Fruit fly (Drosophila melanogaster) whole organism, embryonic: ENCODE measurements around the gene bwa.

Experiments used
- Adf1 ChIP-seq: fragments of 200-800 bp; sonication (Bioruptor generic); IDR thresholded peaks from 2 replicates; pipeline ENCODE4 v1.3.6; 2022; ENCODE audit warnings: missing biosample characterization, missing genetic modification characterization
- BEAF-32 ChIP-seq: fragments of 200-800 bp; sonication (Bioruptor generic); optimal IDR thresholded peaks from 3 replicates; lab custom pipeline; 2017; ENCODE audit warnings: missing biosample characterization, missing genetic modification characterization, mild to moderate bottlenecking, moderate library complexity, missing genetic modification reagents
- C15 ChIP-seq: fragments of 200-800 bp; sonication (Bioruptor generic); IDR thresholded peaks from 3 replicates; pipeline ENCODE4 v1.3.6; 2022; ENCODE audit warnings: missing biosample characterization, missing genetic modification characterization
- CG10147 ChIP-seq: fragments of 200-800 bp; sonication (Bioruptor generic); optimal IDR thresholded peaks from 2 replicates; lab custom pipeline; 2019; ENCODE audit warnings: missing biosample characterization, mild to moderate bottlenecking, missing genetic modification characterization, moderate library complexity
- CG10209 ChIP-seq: fragments of 200-800 bp; sonication (Bioruptor generic); optimal IDR thresholded peaks from 3 replicates; lab custom pipeline; 2017; ENCODE audit warnings: missing biosample characterization, mild to moderate bottlenecking, missing genetic modification characterization, missing genetic modification reagents
- CG10267 ChIP-seq: fragments of 200-800 bp; sonication (Bioruptor generic); optimal IDR thresholded peaks from 2 replicates; lab custom pipeline; 2018; ENCODE audit warnings: missing biosample characterization, mild to moderate bottlenecking, missing genetic modification characterization, moderate library complexity
- CG10565 ChIP-seq: fragments of 200-800 bp; sonication (Bioruptor generic); optimal IDR thresholded peaks from 3 replicates; lab custom pipeline; 2016; ENCODE audit warnings: missing biosample characterization, mild to moderate bottlenecking, missing genetic modification characterization
- CG11456 ChIP-seq: fragments of 200-800 bp; sonication (Bioruptor generic); IDR thresholded peaks from 3 replicates; pipeline ENCODE4 v1.3.6; 2022; ENCODE audit warnings: missing biosample characterization, missing genetic modification characterization
- CG11723 ChIP-seq: fragments of 200-800 bp; sonication (Bioruptor generic); optimal IDR thresholded peaks from 2 replicates; lab custom pipeline; 2017; ENCODE audit warnings: missing biosample characterization, mild to moderate bottlenecking, missing genetic modification characterization
- CG12659 ChIP-seq: fragments of 200-800 bp; sonication (Bioruptor generic); optimal IDR thresholded peaks from 3 replicates; lab custom pipeline; 2017; ENCODE audit warnings: mild to moderate bottlenecking, missing biosample characterization, missing genetic modification reagents, missing genetic modification characterization
- CG13287 ChIP-seq: fragments of 200-800 bp; sonication (Bioruptor generic); IDR thresholded peaks from 2 replicates; pipeline ENCODE4 v1.3.6; 2022; ENCODE audit warnings: missing biosample characterization, missing genetic modification characterization; ENCODE audit not compliant: partially characterized antibody
- CG2120 ChIP-seq: fragments of 200-800 bp; sonication (Bioruptor generic); optimal IDR thresholded peaks from 3 replicates; lab custom pipeline; 2016; ENCODE audit warnings: missing biosample characterization, missing genetic modification characterization
- CG2199 ChIP-seq: fragments of 200-800 bp; sonication (Bioruptor generic); IDR thresholded peaks from 3 replicates; pipeline ENCODE4 v1.3.6; 2022; ENCODE audit warnings: missing biosample characterization, missing genetic modification characterization
- CG30403 ChIP-seq: fragments of 200-800 bp; sonication (Bioruptor generic); optimal IDR thresholded peaks from 3 replicates; lab custom pipeline; 2016; ENCODE audit warnings: missing biosample characterization, missing genetic modification characterization
- CG3847 ChIP-seq: fragments of 200-800 bp; sonication (Bioruptor generic); IDR thresholded peaks from 2 replicates; pipeline ENCODE4 v1.3.6; 2022; ENCODE audit warnings: missing biosample characterization, missing genetic modification characterization
- CG4282 ChIP-seq: fragments of 200-800 bp; sonication (Bioruptor generic); optimal IDR thresholded peaks from 2 replicates; lab custom pipeline; 2016; ENCODE audit warnings: missing biosample characterization, missing genetic modification characterization
- CG4360 ChIP-seq: fragments of 200-800 bp; sonication (Bioruptor generic); IDR thresholded peaks from 2 replicates; pipeline ENCODE4 v1.3.6; 2022; ENCODE audit warnings: missing biosample characterization, missing genetic modification characterization
- CG4424 ChIP-seq: fragments of 200-800 bp; sonication (Bioruptor generic); optimal IDR thresholded peaks from 3 replicates; lab custom pipeline; 2016; ENCODE audit warnings: missing biosample characterization, missing genetic modification characterization
- CG5245 ChIP-seq: fragments of 200-800 bp; sonication (Bioruptor generic); optimal IDR thresholded peaks from 3 replicates; lab custom pipeline; 2016; ENCODE audit warnings: missing biosample characterization, missing genetic modification characterization
- CG5953 ChIP-seq: fragments of 200-800 bp; sonication (Bioruptor generic); IDR thresholded peaks from 2 replicates; pipeline ENCODE4 v1.3.6; 2022; ENCODE audit warnings: missing biosample characterization, missing genetic modification characterization
- CG6683 ChIP-seq: fragments of 200-800 bp; sonication (Bioruptor generic); optimal IDR thresholded peaks from 2 replicates; lab custom pipeline; 2017; ENCODE audit warnings: missing biosample characterization, mild to moderate bottlenecking, missing genetic modification characterization, missing genetic modification reagents
- CG6765 ChIP-seq: fragments of 200-800 bp; sonication (Bioruptor generic); optimal IDR thresholded peaks from 3 replicates; lab custom pipeline; 2017; ENCODE audit warnings: missing biosample characterization, mild to moderate bottlenecking, missing genetic modification characterization
- CG7839 ChIP-seq: fragments of 200-800 bp; sonication (Bioruptor generic); optimal IDR thresholded peaks from 3 replicates; lab custom pipeline; 2018; ENCODE audit warnings: missing biosample characterization, mild to moderate bottlenecking, missing genetic modification characterization, moderate library complexity
- CG8281 ChIP-seq: fragments of 200-800 bp; sonication (Bioruptor generic); optimal IDR thresholded peaks from 2 replicates; lab custom pipeline; 2018; ENCODE audit warnings: missing biosample characterization, mild to moderate bottlenecking, missing genetic modification characterization, moderate library complexity
- CG8290 ChIP-seq, 3 experiments: fragments of 200-800 bp; sonication (Bioruptor generic); optimal IDR thresholded peaks; 2 replicates each; lab custom pipeline; 2016 to 2019; ENCODE audit warnings: missing biosample characterization in 3 of 3, missing genetic modification characterization in 3 of 3, mild to moderate bottlenecking in 2 of 3, moderate library complexity in 1 of 3
- CG8478 ChIP-seq: fragments of >200 bp; optimal IDR thresholded peaks from 2 replicates; lab custom pipeline; 2018
- Dll ChIP-seq: fragments of 200-800 bp; sonication (Bioruptor generic); IDR thresholded peaks from 4 replicates; pipeline ENCODE4 v1.3.6; 2022; ENCODE audit warnings: missing biosample characterization, missing genetic modification characterization; ENCODE audit not compliant: partially characterized antibody
- HLH4C ChIP-seq: fragments of 200-800 bp; sonication (Bioruptor generic); IDR thresholded peaks from 3 replicates; pipeline ENCODE4 v1.3.6; 2022; ENCODE audit warnings: missing biosample characterization, missing genetic modification characterization; ENCODE audit not compliant: partially characterized antibody
- Hr51 ChIP-seq, 2 experiments: fragments of 200-800 bp; sonication (Bioruptor generic); optimal IDR thresholded peaks; 2 replicates in 1 of 2; 3 replicates in 1 of 2; lab custom pipeline; 2016 to 2018; ENCODE audit warnings: missing biosample characterization in 2 of 2, missing genetic modification characterization in 2 of 2, mild to moderate bottlenecking in 1 of 2, moderate library complexity in 1 of 2
- Lhr ChIP-seq: fragments of 200-800 bp; sonication (Bioruptor generic); optimal IDR thresholded peaks from 3 replicates; lab custom pipeline; 2017; ENCODE audit warnings: mild to moderate bottlenecking, missing biosample characterization, missing genetic modification reagents, missing genetic modification characterization
- Max ChIP-seq: fragments of 200-800 bp; sonication (Bioruptor generic); optimal IDR thresholded peaks from 2 replicates; lab custom pipeline; 2016; ENCODE audit warnings: missing biosample characterization, mild to moderate bottlenecking, missing genetic modification characterization
- Nf-YB ChIP-seq: fragments of 200-800 bp; sonication (Bioruptor generic); optimal IDR thresholded peaks from 3 replicates; lab custom pipeline; 2019; ENCODE audit warnings: missing biosample characterization, mild to moderate bottlenecking, missing genetic modification characterization, moderate library complexity
- Poxn ChIP-seq: fragments of 200-800 bp; sonication (Bioruptor generic); IDR thresholded peaks from 2 replicates; pipeline ENCODE4 v1.3.6; 2022; ENCODE audit warnings: missing biosample characterization, missing genetic modification characterization
- al ChIP-seq: fragments of 200-800 bp; sonication (Bioruptor generic); IDR thresholded peaks from 2 replicates; pipeline ENCODE4 v1.3.6; 2022; ENCODE audit warnings: missing biosample characterization, missing genetic modification characterization
- danr ChIP-seq: fragments of 200-800 bp; sonication (Bioruptor generic); IDR thresholded peaks from 2 replicates; pipeline ENCODE4 v1.3.6; 2022; ENCODE audit warnings: missing biosample characterization, missing genetic modification characterization
- lab ChIP-seq: fragments of 200-800 bp; sonication (Bioruptor generic); optimal IDR thresholded peaks from 3 replicates; lab custom pipeline; 2017; ENCODE audit warnings: missing biosample characterization, missing genetic modification characterization, mild to moderate bottlenecking, moderate library complexity, missing genetic modification reagents
- nmo ChIP-seq: fragments of 200-800 bp; sonication (Bioruptor generic); optimal IDR thresholded peaks from 2 replicates; lab custom pipeline; 2018; ENCODE audit warnings: missing biosample characterization, mild to moderate bottlenecking, missing genetic modification characterization, moderate library complexity
- pb ChIP-seq: fragments of 200-800 bp; sonication (Bioruptor generic); optimal IDR thresholded peaks from 3 replicates; lab custom pipeline; 2016; ENCODE audit warnings: missing biosample characterization, missing genetic modification characterization
- pita ChIP-seq: fragments of 200-800 bp; sonication (Bioruptor generic); optimal IDR thresholded peaks from 2 replicates; lab custom pipeline; 2017; ENCODE audit warnings: missing biosample characterization, mild to moderate bottlenecking, missing genetic modification characterization
- pnt ChIP-seq: fragments of 200-800 bp; sonication (Bioruptor generic); optimal IDR thresholded peaks from 3 replicates; lab custom pipeline; 2016; ENCODE audit warnings: missing biosample characterization, missing genetic modification characterization
- pum ChIP-seq: fragments of 200-800 bp; sonication (Bioruptor generic); optimal IDR thresholded peaks from 2 replicates; lab custom pipeline; 2016; ENCODE audit warnings: missing biosample characterization, missing genetic modification characterization
- row ChIP-seq: fragments of 200-800 bp; sonication (Bioruptor generic); IDR thresholded peaks from 3 replicates; pipeline ENCODE4 v1.3.6; 2022; ENCODE audit warnings: missing biosample characterization, missing genetic modification characterization
- sens ChIP-seq: fragments of 200-800 bp; sonication (Bioruptor generic); peaks from one replicate; lab custom pipeline; 2016; ENCODE audit warnings: missing biosample characterization, missing genetic modification characterization
- tgo ChIP-seq: fragments of 200-800 bp; sonication (Bioruptor generic); IDR thresholded peaks from 3 replicates; pipeline ENCODE4 v1.3.6; 2022; ENCODE audit warnings: missing biosample characterization, missing genetic modification characterization
- tin ChIP-seq: fragments of 200-800 bp; sonication (Bioruptor generic); optimal IDR thresholded peaks from 3 replicates; lab custom pipeline; 2016; ENCODE audit warnings: missing biosample characterization, missing genetic modification characterization
- tna ChIP-seq: fragments of 200-800 bp; sonication (Bioruptor generic); IDR thresholded peaks from 2 replicates; pipeline ENCODE4 v1.3.6; 2022; ENCODE audit warnings: missing biosample characterization, missing genetic modification characterization; ENCODE audit not compliant: partially characterized antibody
- toy ChIP-seq: fragments of 200-800 bp; sonication (Bioruptor generic); IDR thresholded peaks from 2 replicates; pipeline ENCODE4 v1.3.6; 2022; ENCODE audit warnings: missing biosample characterization, missing genetic modification characterization
- trem ChIP-seq: fragments of 200-800 bp; optimal IDR thresholded peaks from 3 replicates; lab custom pipeline; 2019; ENCODE audit warnings: missing biosample characterization, mild to moderate bottlenecking, missing genetic modification characterization, moderate library complexity
- unc-4 ChIP-seq: fragments of 200-800 bp; sonication (Bioruptor generic); IDR thresholded peaks from 2 replicates; pipeline ENCODE4 v1.3.6; 2022; ENCODE audit warnings: missing biosample characterization, missing genetic modification characterization; ENCODE audit not compliant: partially characterized antibody
- vnd ChIP-seq: fragments of 200-800 bp; sonication (Bioruptor generic); IDR thresholded peaks from 3 replicates; pipeline ENCODE4 v1.3.6; 2022; ENCODE audit warnings: missing biosample characterization, missing genetic modification characterization; ENCODE audit not compliant: partially characterized antibody
- vvl ChIP-seq: fragments of 200-800 bp; sonication (Bioruptor generic); IDR thresholded peaks from 2 replicates; pipeline ENCODE4 v1.3.6; 2022; ENCODE audit warnings: missing biosample characterization, missing genetic modification characterization

The bwa gene

dm6 chr2L:20065516-20065915 is 675 bp upstream of the bwa start, which contains the start of gene vls (continued):
- TF ChIP-seq CG10267 (tag; lab: Kevin White, UChicago) (no peak), CG6683 (GFP tag; lab: Kevin White, UChicago) (no peak), CG10147 (no peak), tin (GFP tag; lab: Kevin White, UChicago) (no peak), sens (GFP tag; lab: Kevin White, UChicago) (peak; percentile 78), Hr51 (GFP tag; optimal IDR thresholded peaks at IDR 0.05; lab: Kevin White, UChicago) (no peak), CG6765 (GFP tag; lab: Kevin White, UChicago) (no peak), CG4360 (GFP tag; lab: Robert Waterston, UW) (no peak), tgo (GFP tag; lab: Robert Waterston, UW) (no peak), CG8478 (no peak), row (GFP tag; lab: Robert Waterston, UW) (peak; percentile 55), CG2120 (GFP tag; lab: Kevin White, UChicago) (no peak), pb (no peak), CG5953 (GFP tag; lab: Robert Waterston, UW) (no peak), danr (no peak), pnt (GFP tag; lab: Kevin White, UChicago) (no peak), CG11456 (GFP tag; lab: Robert Waterston, UW) (no peak), BEAF-32 (GFP tag; lab: Kevin White, UChicago) (peak; percentile 73), CG7839 (tag; lab: Kevin White, UChicago) (no peak), toy (no peak), unc-4 (GFP tag; lab: Robert Waterston, UW) (peak; percentile 78), vvl (GFP tag; lab: Robert Waterston, UW) (no peak), Max (GFP tag; lab: Kevin White, UChicago) (no peak), CG8290 (GFP tag; optimal IDR thresholded peaks at IDR 0.05; lab: Kevin White, UChicago) (no peak), CG8290 (tag; optimal IDR thresholded peaks at IDR 0.05; lab: Kevin White, UChicago) (no peak), CG5245 (no peak), pita (no peak), HLH4C (peak; percentile 80), nmo (no peak), C15 (GFP tag; lab: Robert Waterston, UW) (no peak), CG12659 (GFP tag; lab: Kevin White, UChicago) (no peak), CG30403 (GFP tag; lab: Kevin White, UChicago) (no peak), CG2199 (no peak), al (GFP tag; lab: Robert Waterston, UW) (no peak), CG13287 (GFP tag; lab: Robert Waterston, UW) (peak; percentile 86), CG4424 (GFP tag; lab: Kevin White, UChicago) (no peak), pum (no peak), CG8281 (tag; lab: Kevin White, UChicago) (no peak), CG3847 (GFP tag; lab: Robert Waterston, UW) (no peak), trem (peak; percentile 29), CG4282 (GFP tag; lab: Kevin White, UChicago) (no peak), vnd (GFP tag; lab: Robert Waterston, UW) (peak; percentile 75), Adf1 (GFP tag; lab: Robert Waterston, UW) (no peak), Dll (GFP tag; lab: Robert Waterston, UW) (peak; percentile 87), CG10565 (GFP tag; lab: Kevin White, UChicago) (no peak), Lhr (GFP tag; lab: Kevin White, UChicago) (no peak), Nf-YB (GFP tag; lab: Kevin White, UChicago) (no peak), CG10209 (no peak), Poxn (GFP tag; lab: Robert Waterston, UW) (no peak), CG11723 (GFP tag; lab: Kevin White, UChicago) (no peak), lab (GFP tag; lab: Kevin White, UChicago) (no peak), tna (GFP tag; lab: Robert Waterston, UW) (peak; percentile 52; the same call in 1 of the 2 replicates)
